Worm (Caenorhabditis elegans): ENCODE results near the gene hach-1.

DNA sequence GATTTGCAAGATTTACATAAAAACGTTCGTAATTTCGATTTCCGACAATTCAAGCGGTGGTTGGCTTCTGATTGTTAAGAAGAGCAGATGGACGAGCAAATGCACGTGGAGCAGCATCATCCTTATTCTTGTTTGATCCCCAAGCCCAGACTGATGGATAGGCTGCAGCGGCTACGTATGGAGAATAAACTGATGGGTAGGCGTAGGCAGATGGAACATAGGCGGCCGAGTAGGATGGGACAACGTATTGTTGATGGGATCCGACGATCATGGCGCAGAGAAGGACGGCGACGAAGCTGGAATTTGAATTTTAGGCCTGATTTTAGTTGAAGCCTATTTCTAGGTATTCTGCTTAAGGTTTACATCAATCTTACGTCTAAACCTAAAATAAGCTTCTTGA is 13.0 kb downstream of the hach-1 start:
- no peak for TF ChIP-seq mdl-1 (tag; optimal IDR thresholded peaks at IDR 0.05)
- no peak for TF ChIP-seq nhr-6 (tag; optimal IDR thresholded peaks at IDR 0.05)
- TF ChIP-seq nhr-102 (tag; optimal IDR thresholded peaks at IDR 0.05): no peak
- no peak for TF ChIP-seq daf-16 (GFP tag; optimal IDR thresholded peaks at IDR 0.05)
- no peak for TF ChIP-seq daf-16 (tag; optimal IDR thresholded peaks at IDR 0.05)
- no peak for TF ChIP-seq zag-1 (tag; optimal IDR thresholded peaks at IDR 0.05)
- TF ChIP-seq egl-27 (tag; optimal IDR thresholded peaks at IDR 0.05): no peak
- TF ChIP-seq gei-8 (GFP tag; optimal IDR thresholded peaks at IDR 0.05): no peak
- TF ChIP-seq nhr-11 (tag; optimal IDR thresholded peaks at IDR 0.05): no peak
- TF ChIP-seq pqm-1 (tag; optimal IDR thresholded peaks at IDR 0.05): no peak
- no peak for TF ChIP-seq nhr-25 (tag; optimal IDR thresholded peaks at IDR 0.05; ENCODE audit: borderline replicate concordance, insufficient read depth)
- TF ChIP-seq daf-8 (GFP tag; IDR thresholded peaks at IDR 0.05): no peak
- TF ChIP-seq rbr-2 (tag; optimal IDR thresholded peaks at IDR 0.05): no peak
- no peak for TF ChIP-seq unc-62 (GFP tag; optimal IDR thresholded peaks at IDR 0.05 in 1 of 2)
- no peak for TF ChIP-seq unc-62 (tag; optimal IDR thresholded peaks at IDR 0.05)
- no peak for TF ChIP-seq F26F4.8 (GFP tag; conservative IDR thresholded peaks at IDR 0.05)

Measured in whole organism, L4 larva.